Fruit fly (Drosophila melanogaster) S2 (cell line): ENCODE results near the gene Cerk.

Source experiments
- CG8478 ChIP-seq: fragments of >200 bp; optimal IDR thresholded peaks from 2 replicates; lab custom pipeline; 2018
- CTCF ChIP-seq, 2 experiments: fragments of >200 bp; optimal IDR thresholded peaks; 2 replicates each; lab custom pipeline; 2018

The Cerk gene

dm6 chr3R:5346707-5347323 is 21.3 kb downstream of the Cerk start:
- TF ChIP-seq CG8478 (lab: Kevin White, UChicago) (no peak), CTCF (optimal IDR thresholded peaks at IDR 0.05; lab: Kevin White, UChicago) (no peak)

dm6 chr3R:5331764-5332405 is 36.2 kb downstream of the Cerk start:
- TF ChIP-seq CTCF (optimal IDR thresholded peaks at IDR 0.05; lab: Kevin White, UChicago) (no peak), CG8478 (lab: Kevin White, UChicago) (no peak)

- TF ChIP-seq CTCF (optimal IDR thresholded peaks at IDR 0.05; lab: Kevin White, UChicago) (no peak), CG8478 (lab: Kevin White, UChicago) (no peak)
Measured at dm6 chr3R:5330338-5330737, 37.8 kb downstream of the Cerk start.

dm6 chr3R:5327911-5328310 is 40.2 kb downstream of the Cerk start:
- TF ChIP-seq CG8478 (lab: Kevin White, UChicago) (no peak), CTCF (optimal IDR thresholded peaks at IDR 0.05; lab: Kevin White, UChicago) (no peak)

- TF ChIP-seq CG8478 (lab: Kevin White, UChicago) (no peak), CTCF (optimal IDR thresholded peaks at IDR 0.05; lab: Kevin White, UChicago) (peak in 1 of 2 experiments; percentile 39)
Measured at dm6 chr3R:5326166-5326565, 41.9 kb downstream of the Cerk start.

DNA sequence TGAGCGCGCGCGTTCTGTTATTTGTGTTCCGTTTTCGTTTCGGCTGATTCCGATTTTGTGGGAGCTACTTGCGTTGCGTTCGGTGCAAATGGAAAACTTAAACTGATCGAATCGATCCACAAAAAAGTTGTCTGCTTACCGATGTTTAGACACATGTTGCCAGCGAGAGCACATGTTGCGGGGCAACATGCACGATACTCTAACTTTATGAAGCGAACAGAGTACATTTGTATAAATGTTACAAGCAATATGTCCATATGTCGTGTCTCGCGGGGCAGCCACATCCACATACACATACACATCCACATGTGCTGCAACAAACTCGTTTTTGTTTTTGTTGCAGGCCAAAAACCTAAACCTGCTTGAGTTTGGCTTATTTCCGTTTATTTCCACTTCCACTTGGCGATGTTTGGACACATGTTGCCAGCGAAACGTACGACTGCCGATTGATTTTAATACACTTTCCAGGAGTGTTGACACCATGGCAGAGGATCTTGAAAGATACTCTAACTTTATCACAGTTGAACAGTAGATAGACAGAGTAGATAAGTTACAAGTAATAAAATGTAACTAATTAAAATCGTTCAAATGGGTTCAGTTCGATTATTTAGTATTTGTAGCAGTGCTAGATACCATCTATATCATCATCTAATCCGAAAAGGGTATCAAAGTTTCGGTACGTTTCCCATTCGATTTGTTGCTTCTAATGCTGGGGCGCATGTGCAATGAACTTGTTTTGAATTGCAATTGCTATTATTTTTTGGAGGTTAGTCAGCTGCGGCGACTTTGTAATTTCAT is 44.2 kb downstream of the Cerk start:
- TF ChIP-seq CG8478 (lab: Kevin White, UChicago): no peak
- no peak for TF ChIP-seq CTCF (optimal IDR thresholded peaks at IDR 0.05; lab: Kevin White, UChicago)

- TF ChIP-seq CG8478 (lab: Kevin White, UChicago): no peak
Measured at dm6 chr3R:5322182-5322609, 45.9 kb downstream of the Cerk start.

DNA sequence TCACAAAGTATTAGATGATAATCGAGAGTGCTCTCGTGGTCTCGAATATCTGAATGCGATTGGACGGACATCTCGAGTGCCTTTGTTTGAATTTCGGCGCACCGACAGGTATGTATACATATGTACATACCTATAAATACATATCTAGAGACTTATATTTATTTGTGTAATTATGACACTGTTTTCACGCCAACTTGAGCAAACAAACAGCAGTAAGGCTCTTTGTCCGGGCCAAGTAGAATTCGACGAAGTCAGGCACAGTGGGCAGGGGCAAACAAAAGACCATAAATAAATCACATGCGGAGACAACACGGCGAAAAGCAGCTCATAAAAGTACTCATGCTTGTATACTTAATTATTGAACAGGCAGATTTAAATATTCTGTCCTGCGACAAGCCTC is 47.4 kb downstream of the Cerk start:
- TF ChIP-seq CTCF (optimal IDR thresholded peaks at IDR 0.05; lab: Kevin White, UChicago) (no peak), CG8478 (lab: Kevin White, UChicago) (no peak)

DNA sequence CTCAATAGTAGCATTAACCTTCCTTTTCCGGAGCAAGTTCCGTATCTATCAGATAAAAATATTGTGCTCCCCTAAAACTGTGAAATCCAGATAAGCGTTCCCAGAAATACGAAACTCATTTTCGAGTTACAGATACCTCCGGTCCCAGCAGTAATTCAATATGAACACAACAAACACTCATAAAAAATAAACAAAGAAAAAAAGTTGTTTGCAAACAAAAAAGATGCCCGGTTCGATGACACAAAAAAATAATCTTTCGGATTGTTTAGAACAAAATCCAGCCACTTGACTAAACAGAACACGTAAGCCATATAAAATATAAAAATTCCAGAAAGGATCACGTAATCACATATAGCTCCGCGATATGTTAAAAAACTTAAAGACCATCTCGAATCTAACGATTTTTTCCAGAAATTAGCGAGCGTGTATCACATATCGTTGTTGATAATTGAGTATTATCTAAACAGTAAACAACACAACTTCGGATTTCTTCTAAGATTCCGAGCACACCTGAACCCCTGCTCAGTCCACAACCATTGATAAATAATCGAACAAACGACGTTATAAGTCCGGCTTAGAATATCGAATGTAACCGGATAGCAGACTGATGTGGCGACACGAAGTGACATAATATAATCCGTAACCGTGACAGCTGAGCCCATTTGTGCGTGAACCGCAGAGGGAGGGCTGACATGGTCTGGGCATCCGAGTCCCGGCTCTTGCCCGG is 48.9 kb downstream of the Cerk start:
- TF ChIP-seq CTCF (optimal IDR thresholded peaks at IDR 0.05; lab: Kevin White, UChicago): no peak
- TF ChIP-seq CG8478 (lab: Kevin White, UChicago): no peak

dm6 chr3R:5317654-5318129 is 50.4 kb downstream of the Cerk start:
- TF ChIP-seq CTCF (optimal IDR thresholded peaks at IDR 0.05; lab: Kevin White, UChicago): no peak
- TF ChIP-seq CG8478 (lab: Kevin White, UChicago): no peak

DNA sequence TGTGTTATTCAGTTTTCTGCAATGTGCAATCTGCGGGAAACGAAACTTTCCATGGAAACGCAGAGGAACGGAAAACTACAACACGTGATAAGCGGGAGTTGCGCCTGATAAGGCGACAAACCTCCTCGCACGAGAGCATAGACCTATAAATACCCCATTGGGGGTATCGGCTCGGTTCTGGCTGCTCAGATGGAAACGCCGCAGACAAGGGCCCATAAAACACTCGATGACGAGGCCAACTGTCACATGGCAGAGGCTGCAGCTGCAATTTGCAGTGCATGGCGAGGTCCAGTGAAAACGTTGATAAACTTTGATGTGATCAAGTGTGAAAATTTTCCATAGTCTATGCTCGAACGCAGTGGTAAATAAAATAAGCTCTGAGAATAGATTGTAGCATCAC is 51.3 kb downstream of the Cerk start:
- TF ChIP-seq CTCF (optimal IDR thresholded peaks at IDR 0.05; lab: Kevin White, UChicago) (no peak), CG8478 (lab: Kevin White, UChicago) (no peak)

DNA sequence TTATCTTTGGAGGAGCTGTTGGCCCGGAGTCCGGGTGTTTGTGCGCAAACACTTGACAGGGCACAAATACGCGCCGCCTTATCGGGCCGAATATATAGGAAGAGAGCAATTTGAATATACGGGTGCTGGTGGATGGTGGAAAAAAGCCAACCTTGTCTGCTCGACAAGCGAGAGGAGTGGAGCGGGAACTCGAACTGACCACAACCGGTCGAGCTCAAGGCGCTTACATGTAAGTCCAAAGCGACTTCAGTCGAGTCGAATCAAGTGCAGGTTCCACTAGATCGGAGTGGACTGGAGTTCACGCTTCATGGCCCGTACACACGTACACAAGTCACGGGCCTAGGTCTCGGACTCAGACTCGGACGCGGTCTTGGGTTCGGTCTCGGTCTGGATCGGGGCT is 52.2 kb downstream of the Cerk start:
- no peak for TF ChIP-seq CG8478 (lab: Kevin White, UChicago)
- TF ChIP-seq CTCF (optimal IDR thresholded peaks at IDR 0.05; lab: Kevin White, UChicago): no peak

DNA sequence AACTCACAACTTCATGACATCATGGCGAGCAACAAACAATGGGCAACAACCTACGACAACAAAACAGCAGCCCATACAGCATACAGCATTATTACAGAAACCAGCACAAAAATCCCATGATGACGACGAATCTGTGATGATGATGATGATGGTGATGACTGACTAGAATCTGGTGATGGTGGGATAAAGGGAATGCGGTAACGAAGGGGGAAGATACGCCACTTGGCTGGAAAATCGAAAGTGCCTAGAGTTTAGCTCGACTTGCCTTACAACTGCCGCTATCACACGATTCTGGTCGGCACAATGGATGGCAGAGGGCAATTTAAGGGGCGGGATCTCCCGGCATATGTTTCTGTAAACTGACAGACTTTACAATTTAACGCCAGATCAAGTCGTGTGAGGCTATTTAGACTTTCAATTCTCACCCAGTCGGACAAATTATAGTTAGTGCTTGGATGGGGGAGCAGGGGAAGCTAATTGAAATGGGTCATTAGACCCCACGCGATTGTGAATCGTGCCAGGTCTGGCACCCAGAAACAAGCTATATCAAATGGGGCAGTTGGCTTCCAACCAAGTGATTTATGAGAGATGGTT is 53.0 kb downstream of the Cerk start:
- TF ChIP-seq CTCF (optimal IDR thresholded peaks at IDR 0.05; lab: Kevin White, UChicago) (no peak), CG8478 (lab: Kevin White, UChicago) (no peak)

- no peak for TF ChIP-seq CTCF (optimal IDR thresholded peaks at IDR 0.05; lab: Kevin White, UChicago)
- no peak for TF ChIP-seq CG8478 (lab: Kevin White, UChicago)
Measured at dm6 chr3R:5310250-5310649, 57.9 kb downstream of the Cerk start.
